Worm (Caenorhabditis elegans) whole organism, L1 larva: ENCODE data around the gene C18H9.5.

Experiments
- C04F5.9 ChIP-seq: sonication (generic microtip); optimal IDR thresholded peaks from 2 replicates; lab custom pipeline; 2016; ENCODE audit warnings: missing genetic modification characterization, missing compliant biosample characterization
- C16A3.4 ChIP-seq: fragments of 150-350 bp; optimal IDR thresholded peaks from 2 replicates; lab custom pipeline; 2014; ENCODE audit warnings: missing biosample characterization, missing genetic modification characterization
- C34B4.2 ChIP-seq: sonication (generic microtip); optimal IDR thresholded peaks from 2 replicates; lab custom pipeline; 2017; ENCODE audit warnings: mild to moderate bottlenecking, missing genetic modification characterization, missing compliant biosample characterization
- Y116A8C.19 ChIP-seq: sonication (generic microtip); optimal IDR thresholded peaks from 2 replicates; lab custom pipeline; 2016; ENCODE audit warnings: missing compliant biosample characterization, missing genetic modification characterization, borderline replicate concordance
- ama-1 ChIP-seq: fragments of 150-350 bp; optimal IDR thresholded peaks from 2 replicates; lab custom pipeline; 2014
- blmp-1 ChIP-seq: fragments of 150-350 bp; optimal IDR thresholded peaks from 2 replicates; lab custom pipeline; 2014; ENCODE audit warnings: missing biosample characterization, missing genetic modification characterization
- ceh-8 ChIP-seq: fragments of 200-800 bp; sonication (Bioruptor generic); optimal IDR thresholded peaks from 2 replicates; lab custom pipeline; 2018; ENCODE audit warnings: mild to moderate bottlenecking, missing genetic modification characterization, moderate library complexity, missing compliant biosample characterization
- ceh-82 ChIP-seq, 3 experiments: fragments of 150-350 bp in 1 of 3; sonication (generic microtip) in 2 of 3; optimal IDR thresholded peaks; 2 replicates each; lab custom pipeline; 2014 to 2017; ENCODE audit warnings: missing biosample characterization in 3 of 3, missing genetic modification characterization in 3 of 3
- ceh-90 ChIP-seq: sonication (generic microtip); optimal IDR thresholded peaks from 2 replicates; lab custom pipeline; 2016; ENCODE audit warnings: missing genetic modification characterization, missing compliant biosample characterization
- efl-1 ChIP-seq, 4 experiments: fragments of 150-350 bp; optimal IDR thresholded peaks in 3 of 4; peaks in 1 of 4; 1 replicate in 1 of 4; 2 replicates in 3 of 4; lab custom pipeline; 2014; ENCODE audit warnings: missing biosample characterization in 2 of 4, missing genetic modification characterization in 2 of 4, missing genetic modification reagents in 2 of 4
- elt-3 ChIP-seq, 6 experiments: fragments of 150-350 bp in 1 of 6; sonication (generic microtip); optimal IDR thresholded peaks; 2 replicates each; lab custom pipeline; 2017 to 2018; ENCODE audit warnings: missing biosample characterization in 6 of 6, missing genetic modification characterization in 6 of 6, inconsistent platforms in 1 of 6
- fkh-4 ChIP-seq: sonication (generic microtip); optimal IDR thresholded peaks from 2 replicates; lab custom pipeline; 2016; ENCODE audit warnings: missing compliant biosample characterization, missing genetic modification characterization, borderline replicate concordance
- grh-1 ChIP-seq: fragments of 200-800 bp; sonication (Bioruptor generic); IDR thresholded peaks from 2 replicates; pipeline ENCODE4 v1.3.6; 2022; ENCODE audit warnings: missing genetic modification reagents, missing genetic modification characterization, missing compliant biosample characterization
- hlh-17 ChIP-seq: fragments of 200-800 bp; sonication (Bioruptor generic); optimal IDR thresholded peaks from 2 replicates; lab custom pipeline; 2018; ENCODE audit warnings: missing genetic modification characterization, mild to moderate bottlenecking, missing compliant biosample characterization, moderate library complexity, borderline replicate concordance
- hlh-4 ChIP-seq: sonication (generic microtip); optimal IDR thresholded peaks from 2 replicates; lab custom pipeline; 2016; ENCODE audit warnings: mild to moderate bottlenecking, missing genetic modification characterization, missing compliant biosample characterization
- isw-1 ChIP-seq: fragments of 200-800 bp; sonication (Bioruptor generic); IDR thresholded peaks from 2 replicates; pipeline ENCODE4 v1.3.6; 2022; ENCODE audit warnings: missing genetic modification characterization, missing compliant biosample characterization
- jun-1 ChIP-seq: fragments of 150-350 bp; optimal IDR thresholded peaks from 2 replicates; lab custom pipeline; 2014; ENCODE audit warnings: missing biosample characterization, missing genetic modification reagents, missing genetic modification characterization
- lin-14 ChIP-seq: fragments of 200-800 bp; sonication (Bioruptor generic); optimal IDR thresholded peaks from 2 replicates; lab custom pipeline; 2018; ENCODE audit warnings: mild to moderate bottlenecking, missing genetic modification characterization, moderate library complexity, missing compliant biosample characterization
- lin-15B ChIP-seq: fragments of 150-350 bp; sonication (generic microtip); optimal IDR thresholded peaks from 3 replicates; lab custom pipeline; 2014; ENCODE audit warnings: missing biosample characterization, missing genetic modification characterization
- lin-35 ChIP-seq, 2 experiments: fragments of 150-350 bp; optimal IDR thresholded peaks; 2 replicates each; lab custom pipeline; 2014; ENCODE audit warnings: missing biosample characterization in 2 of 2, missing genetic modification characterization in 2 of 2, missing genetic modification reagents in 2 of 2
- lin-39 ChIP-seq: fragments of 150-350 bp; optimal IDR thresholded peaks from 2 replicates; lab custom pipeline; 2014; ENCODE audit warnings: missing biosample characterization, missing genetic modification reagents, missing genetic modification characterization
- lir-3 ChIP-seq: sonication (generic microtip); optimal IDR thresholded peaks from 2 replicates; lab custom pipeline; 2016; ENCODE audit warnings: mild to moderate bottlenecking, missing genetic modification characterization, moderate library complexity, missing compliant biosample characterization; ENCODE audit not compliant: poor library complexity
- mab-9 ChIP-seq: fragments of 200-800 bp; sonication (Bioruptor generic); IDR thresholded peaks from 2 replicates; pipeline ENCODE4 v1.3.6; 2022; ENCODE audit warnings: missing genetic modification reagents, missing genetic modification characterization, missing compliant biosample characterization
- mep-1 ChIP-seq: fragments of 150-350 bp; optimal IDR thresholded peaks from 2 replicates; lab custom pipeline; 2014; ENCODE audit warnings: missing biosample characterization, missing genetic modification characterization
- nhr-12 ChIP-seq: sonication (generic microtip); optimal IDR thresholded peaks from 2 replicates; lab custom pipeline; 2017; ENCODE audit warnings: missing biosample characterization, missing genetic modification characterization
- nhr-19 ChIP-seq: fragments of 200-800 bp; sonication (Bioruptor generic); conservative IDR thresholded peaks from 2 replicates; pipeline ENCODE4 v1.3.6; 2022; ENCODE audit warnings: missing genetic modification characterization, missing compliant biosample characterization
- nhr-20 ChIP-seq: sonication (generic microtip); optimal IDR thresholded peaks from 2 replicates; lab custom pipeline; 2016; ENCODE audit warnings: mild to moderate bottlenecking, missing genetic modification characterization, missing compliant biosample characterization
- nhr-237 ChIP-seq: fragments of 150-350 bp; optimal IDR thresholded peaks from 2 replicates; lab custom pipeline; 2014; ENCODE audit warnings: missing biosample characterization, missing genetic modification characterization
- nhr-28 ChIP-seq: fragments of 150-350 bp; optimal IDR thresholded peaks from 2 replicates; lab custom pipeline; 2014; ENCODE audit warnings: missing biosample characterization, missing genetic modification characterization
- nhr-47 ChIP-seq: sonication (generic microtip); optimal IDR thresholded peaks from 2 replicates; lab custom pipeline; 2016; ENCODE audit warnings: mild to moderate bottlenecking, missing genetic modification characterization, moderate library complexity, missing compliant biosample characterization
- nhr-71 ChIP-seq: sonication (generic microtip); optimal IDR thresholded peaks from 2 replicates; lab custom pipeline; 2016; ENCODE audit warnings: mild to moderate bottlenecking, missing genetic modification characterization, moderate library complexity, missing compliant biosample characterization
- nhr-77 ChIP-seq: fragments of 150-350 bp; optimal IDR thresholded peaks from 2 replicates; lab custom pipeline; 2014; ENCODE audit warnings: missing biosample characterization, missing genetic modification characterization
- nhr-85 ChIP-seq: sonication (generic microtip); peaks from one replicate; lab custom pipeline; 2016; ENCODE audit warnings: missing genetic modification characterization, inconsistent platforms, missing compliant biosample characterization
- nhr-90 ChIP-seq: sonication (generic microtip); optimal IDR thresholded peaks from 2 replicates; lab custom pipeline; 2016; ENCODE audit warnings: mild to moderate bottlenecking, missing genetic modification characterization, missing compliant biosample characterization; ENCODE audit not compliant: poor library complexity
- pax-3 ChIP-seq: fragments of 200-800 bp; sonication (Bioruptor generic); optimal IDR thresholded peaks from 2 replicates; lab custom pipeline; 2018; ENCODE audit warnings: mild to moderate bottlenecking, missing genetic modification characterization, moderate library complexity, missing compliant biosample characterization
- pqm-1 ChIP-seq: sonication (generic microtip); optimal IDR thresholded peaks from 3 replicates; lab custom pipeline; 2017; ENCODE audit warnings: missing biosample characterization, missing genetic modification characterization
- skn-1 ChIP-seq: fragments of 150-350 bp; optimal IDR thresholded peaks from 2 replicates; lab custom pipeline; 2014; ENCODE audit warnings: missing biosample characterization, missing genetic modification characterization
- snu-23 ChIP-seq: sonication (generic microtip); optimal IDR thresholded peaks from 2 replicates; lab custom pipeline; 2016; ENCODE audit warnings: missing genetic modification characterization, missing compliant biosample characterization
- sptf-1 ChIP-seq: fragments of 150-350 bp; optimal IDR thresholded peaks from 2 replicates; lab custom pipeline; 2014; ENCODE audit warnings: missing biosample characterization, missing genetic modification characterization
- sup-37 ChIP-seq: fragments of 200-800 bp; sonication (Bioruptor generic); optimal IDR thresholded peaks from 2 replicates; lab custom pipeline; 2018; ENCODE audit warnings: mild to moderate bottlenecking, missing genetic modification characterization, missing compliant biosample characterization
- tlp-1 ChIP-seq: fragments of 150-350 bp; optimal IDR thresholded peaks from 2 replicates; lab custom pipeline; 2014; ENCODE audit warnings: missing biosample characterization, missing genetic modification characterization
- unc-30 ChIP-seq: sonication (generic microtip); optimal IDR thresholded peaks from 2 replicates; lab custom pipeline; 2017; ENCODE audit warnings: missing biosample characterization, missing genetic modification characterization
- unc-62 ChIP-seq: fragments of 150-350 bp; optimal IDR thresholded peaks from 2 replicates; lab custom pipeline; 2014; ENCODE audit warnings: missing biosample characterization, missing genetic modification reagents, missing genetic modification characterization
- xbp-1 ChIP-seq: sonication (generic microtip); optimal IDR thresholded peaks from 2 replicates; lab custom pipeline; 2016; ENCODE audit warnings: missing genetic modification characterization, missing compliant biosample characterization
- zag-1 ChIP-seq: fragments of 150-350 bp; optimal IDR thresholded peaks from 2 replicates; lab custom pipeline; 2014; ENCODE audit warnings: missing biosample characterization, missing genetic modification characterization
- zip-4 ChIP-seq: fragments of 200-800 bp; sonication (Bioruptor generic); optimal IDR thresholded peaks from 2 replicates; lab custom pipeline; 2018; ENCODE audit warnings: mild to moderate bottlenecking, missing genetic modification characterization, moderate library complexity, missing compliant biosample characterization

The C18H9.5 gene

DNA sequence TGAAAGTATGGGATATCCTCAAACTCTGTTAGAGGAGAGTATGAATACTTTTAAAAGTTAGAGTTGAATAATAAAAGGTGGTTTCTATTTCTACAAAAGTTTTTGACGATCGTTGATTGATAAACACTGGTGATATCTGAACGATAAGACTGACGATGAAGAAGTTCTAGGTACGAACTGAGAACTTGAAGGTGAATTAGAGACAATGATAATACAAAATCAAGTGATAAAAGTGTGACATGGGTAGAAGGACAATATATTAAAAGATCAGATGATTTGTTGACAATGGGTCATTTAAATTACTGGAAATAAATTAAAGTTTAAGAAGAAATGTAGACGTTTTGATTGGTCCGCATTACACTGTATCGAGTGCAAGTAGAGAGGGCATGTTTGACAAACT lies at the start of gene C18H9.5:
TSS of gene C18H9.5 (minus strand) at position 179 of the 400 bp plus-strand sequence.
- TF ChIP-seq nhr-20: peak; percentile 5
- TF ChIP-seq elt-3 (tag; optimal IDR thresholded peaks at IDR 0.05; lab: Kevin White, UChicago): peak in 1 of 6 experiments; percentile 7
- TF ChIP-seq C34B4.2 (tag; lab: Kevin White, UChicago): no peak
- TF ChIP-seq hlh-4 (tag; lab: Kevin White, UChicago): no peak
- TF ChIP-seq nhr-19 (GFP tag; lab: Robert Waterston, UW): no peak
- no peak for TF ChIP-seq lin-39 (tag; lab: Kevin White, UChicago)
- no peak for TF ChIP-seq sup-37
- no peak for TF ChIP-seq snu-23 (GFP tag; lab: Kevin White, UChicago)
- TF ChIP-seq lin-35 (GFP tag; optimal IDR thresholded peaks at IDR 0.05; lab: Kevin White, UChicago): no peak
- no peak for TF ChIP-seq ceh-82 (tag; optimal IDR thresholded peaks at IDR 0.05; lab: Kevin White, UChicago)
- TF ChIP-seq nhr-90 (tag; lab: Kevin White, UChicago): no peak
- no peak for TF ChIP-seq isw-1 (GFP tag; lab: Robert Waterston, UW)
- TF ChIP-seq xbp-1 (tag; lab: Kevin White, UChicago): no peak
- TF ChIP-seq nhr-77 (tag; lab: Kevin White, UChicago): no peak
- TF ChIP-seq fkh-4 (tag; lab: Kevin White, UChicago): no peak

DNA sequence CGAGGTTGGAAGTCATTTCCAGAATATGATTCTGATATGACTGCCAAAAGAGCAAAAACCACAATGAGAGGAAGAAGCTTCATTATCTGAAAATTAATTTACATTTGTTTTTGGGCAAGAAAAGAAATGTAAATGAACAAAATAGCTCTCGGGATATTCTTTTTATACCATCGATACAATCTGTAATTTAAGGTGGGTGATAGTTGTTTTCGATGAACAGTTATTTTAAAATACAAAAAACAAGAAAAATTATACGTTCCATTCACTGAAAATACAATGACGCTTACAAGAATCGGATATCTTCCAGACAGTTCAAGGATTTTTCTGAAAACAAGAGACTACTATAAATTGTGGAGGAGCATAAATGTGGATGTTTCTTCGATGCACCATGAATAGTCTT lies 49.3 kb upstream of the C18H9.5 start, which contains the start of gene ins-15:
TSS of gene ins-15 (minus strand) at position 101 of the 400 bp plus-strand sequence.
- TF ChIP-seq efl-1 (optimal IDR thresholded peaks at IDR 0.05; lab: Kevin White, UChicago) (no peak), efl-1 (GFP tag; optimal IDR thresholded peaks at IDR 0.05 in 1 of 2; lab: Kevin White, UChicago) (peak in 1 of 2 experiments; percentile 12), isw-1 (GFP tag; lab: Robert Waterston, UW) (no peak)

DNA sequence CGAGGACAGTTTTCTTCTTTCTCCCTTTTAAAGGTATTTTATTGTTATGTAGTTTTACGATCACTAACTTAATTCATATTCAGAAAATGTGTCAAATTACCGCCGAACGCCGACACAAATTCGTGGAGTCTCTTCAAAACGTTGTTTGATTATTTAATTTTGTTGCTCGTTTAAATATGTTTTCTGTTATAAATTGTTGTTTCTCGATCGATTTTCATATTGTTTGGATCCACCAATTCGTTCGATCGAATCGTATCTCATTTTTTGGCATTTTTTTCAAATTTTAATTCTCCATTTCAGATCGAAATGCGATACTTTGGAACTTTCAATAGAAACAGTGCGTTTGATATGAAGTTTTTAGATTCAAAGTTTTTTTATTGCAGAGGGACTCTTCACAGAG lies 47.2 kb upstream of the C18H9.5 start, which contains the start of gene F41G3.6:
TSS of gene F41G3.6 (plus strand) at position 301 of the 400 bp plus-strand sequence.
- TF ChIP-seq skn-1 (tag; lab: Kevin White, UChicago) (no peak), snu-23 (GFP tag; lab: Kevin White, UChicago) (no peak), tlp-1 (tag; lab: Kevin White, UChicago) (no peak), hlh-17 (GFP tag; lab: Kevin White, UChicago) (no peak), lir-3 (tag; lab: Kevin White, UChicago) (no peak), sptf-1 (tag; lab: Kevin White, UChicago) (no peak), grh-1 (no peak), ama-1 (lab: Kevin White, UChicago) (no peak), nhr-47 (no peak), lin-35 (GFP tag; optimal IDR thresholded peaks at IDR 0.05; lab: Kevin White, UChicago) (no peak), lin-15B (tag; lab: Kevin White, UChicago) (no peak), nhr-28 (tag; lab: Kevin White, UChicago) (no peak), unc-30 (tag; lab: Kevin White, UChicago) (no peak), jun-1 (tag; lab: Kevin White, UChicago) (no peak), blmp-1 (no peak), C16A3.4 (tag; lab: Kevin White, UChicago) (no peak), mab-9 (GFP tag; lab: Robert Waterston, UW) (no peak), nhr-20 (no peak), zag-1 (tag; lab: Kevin White, UChicago) (no peak), xbp-1 (tag; lab: Kevin White, UChicago) (no peak)

DNA sequence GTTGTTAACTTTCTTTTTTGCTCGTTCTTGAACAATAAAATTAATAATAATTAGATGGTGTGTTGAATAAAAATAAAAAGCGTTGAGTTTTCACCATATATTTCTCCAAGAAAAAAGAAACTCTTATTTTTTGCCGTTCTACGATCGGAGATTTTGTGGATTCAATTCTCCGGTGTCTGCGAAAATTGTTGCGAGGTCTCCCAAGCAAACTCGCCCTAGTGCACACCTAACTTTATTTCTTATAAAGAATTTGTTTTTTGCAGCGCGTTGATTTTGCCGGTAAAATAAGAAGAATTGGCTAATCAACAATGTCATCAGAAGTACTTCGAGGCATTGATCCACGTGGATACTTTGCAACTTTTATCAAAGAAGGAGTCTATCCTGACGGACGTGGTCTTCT lies 46.1 kb upstream of the C18H9.5 start, which contains the start of gene exos-8:
TSS of gene exos-8 (plus strand) at position 264 of the 400 bp plus-strand sequence.
- TF ChIP-seq pqm-1 (tag; lab: Kevin White, UChicago) (no peak), snu-23 (GFP tag; lab: Kevin White, UChicago) (peak; percentile 66), ceh-82 (tag; optimal IDR thresholded peaks at IDR 0.05; lab: Kevin White, UChicago) (peak in 2 of 3 experiments; percentile 33 to 71), zip-4 (no peak), Y116A8C.19 (tag; lab: Kevin White, UChicago) (no peak), C04F5.9 (tag; lab: Kevin White, UChicago) (no peak), nhr-19 (GFP tag; lab: Robert Waterston, UW) (peak; percentile 45), pax-3 (tag; lab: Kevin White, UChicago) (peak; percentile 35), nhr-85 (tag; lab: Kevin White, UChicago) (peak; percentile 59), lin-14 (GFP tag; lab: Kevin White, UChicago) (peak; percentile 55), tlp-1 (tag; lab: Kevin White, UChicago) (no peak), unc-62 (GFP tag; lab: Kevin White, UChicago) (no peak), ceh-8 (GFP tag; lab: Kevin White, UChicago) (no peak), nhr-12 (no peak), nhr-71 (tag; lab: Kevin White, UChicago) (peak; percentile 69), ceh-90 (tag; lab: Kevin White, UChicago) (no peak), C34B4.2 (tag; lab: Kevin White, UChicago) (no peak), lin-39 (tag; lab: Kevin White, UChicago) (no peak), isw-1 (GFP tag; lab: Robert Waterston, UW) (no peak; the same call in 1 of the 2 replicates), nhr-237 (tag; lab: Kevin White, UChicago) (no peak), mep-1 (tag; lab: Kevin White, UChicago) (no peak)
